Fruit fly (Drosophila melanogaster): ENCODE measurements around the gene Tsf1.

Tsf1 gene

dm6 chrX:18405567-18406059 lies 18.7 kb downstream of the Tsf1 start (continued):
- TF ChIP-seq CG11902 (GFP tag; optimal IDR thresholded peaks at IDR 0.05) = no peak
- TF ChIP-seq dac (GFP tag; optimal IDR thresholded peaks at IDR 0.05) = peak; percentile 55
- TF ChIP-seq CG10631 (GFP tag; optimal IDR thresholded peaks at IDR 0.05) = peak; percentile 31
- no peak for TF ChIP-seq fd85E (GFP tag; optimal IDR thresholded peaks at IDR 0.05)
- peak; percentile 19 for TF ChIP-seq CG3919 (GFP tag; optimal IDR thresholded peaks at IDR 0.05)
- peak; percentile 79 for TF ChIP-seq Eip78C (GFP tag)
- TF ChIP-seq CG11294 (GFP tag; IDR thresholded peaks at IDR 0.05) = peak; percentile 22; the same call in 1 of the 2 replicates
- TF ChIP-seq vri (GFP tag; optimal IDR thresholded peaks at IDR 0.05) = no peak
- TF ChIP-seq Sox14 (GFP tag; optimal IDR thresholded peaks at IDR 0.05) = peak; percentile 36
- no peak for TF ChIP-seq dsx (GFP tag; optimal IDR thresholded peaks at IDR 0.05; ENCODE audit: poor library complexity, severe bottlenecking)
- peak; percentile 72 for TF ChIP-seq CG6276 (GFP tag; optimal IDR thresholded peaks at IDR 0.05)
- TF ChIP-seq CG6792 (GFP tag; optimal IDR thresholded peaks at IDR 0.05) = no peak
- peak; percentile 59 for TF ChIP-seq pdm3 (GFP tag; optimal IDR thresholded peaks at IDR 0.05)
- TF ChIP-seq CG34406 (GFP tag; optimal IDR thresholded peaks at IDR 0.05) = no peak
- TF ChIP-seq svp (GFP tag) = peak; percentile 41
- no peak for TF ChIP-seq CG31627 (GFP tag; optimal IDR thresholded peaks at IDR 0.05)
- peak; percentile 2 for TF ChIP-seq topi (GFP tag; optimal IDR thresholded peaks at IDR 0.05)

dm6 chrX:18406593-18407393 lies 19.9 kb downstream of the Tsf1 start:
- TF ChIP-seq CG6276 (GFP tag; optimal IDR thresholded peaks at IDR 0.05) (no peak), CG34406 (GFP tag; optimal IDR thresholded peaks at IDR 0.05) (no peak), pdm3 (GFP tag; optimal IDR thresholded peaks at IDR 0.05) (no peak), eg (GFP tag; IDR thresholded peaks at IDR 0.05) (no peak), CG32006 (GFP tag; optimal IDR thresholded peaks at IDR 0.05) (peak; percentile 28), CG10631 (GFP tag; optimal IDR thresholded peaks at IDR 0.05) (no peak), Ets96B (tag; optimal IDR thresholded peaks at IDR 0.05) (no peak), CG15336 (GFP tag; IDR thresholded peaks at IDR 0.05) (no peak), OdsH (GFP tag; optimal IDR thresholded peaks at IDR 0.05) (no peak), Eip93F (GFP tag; optimal IDR thresholded peaks at IDR 0.05) (no peak), salr (GFP tag; optimal IDR thresholded peaks at IDR 0.05) (no peak), CG6792 (GFP tag; optimal IDR thresholded peaks at IDR 0.05) (no peak), Eip78C (GFP tag) (peak; percentile 28), Sox14 (GFP tag; optimal IDR thresholded peaks at IDR 0.05) (no peak), fd85E (GFP tag; optimal IDR thresholded peaks at IDR 0.05) (no peak), CG16779 (tag; optimal IDR thresholded peaks at IDR 0.05) (no peak), CG11294 (GFP tag; IDR thresholded peaks at IDR 0.05) (no peak), ss (GFP tag; optimal IDR thresholded peaks at IDR 0.05) (no peak), CG6808 (GFP tag; optimal IDR thresholded peaks at IDR 0.05) (no peak), achi (GFP tag; optimal IDR thresholded peaks at IDR 0.05) (no peak), net (GFP tag; optimal IDR thresholded peaks at IDR 0.05) (no peak), svp (GFP tag) (peak; percentile 61), CG3919 (GFP tag; optimal IDR thresholded peaks at IDR 0.05) (no peak), lz (GFP tag; optimal IDR thresholded peaks at IDR 0.05) (no peak)

dm6 chrX:18407394-18407721 lies 20.5 kb downstream of the Tsf1 start:
- peak; percentile 17 for TF ChIP-seq CG8632 (GFP tag; optimal IDR thresholded peaks at IDR 0.05)
- no peak for TF ChIP-seq CG34406 (GFP tag; optimal IDR thresholded peaks at IDR 0.05)
- peak; percentile 63; the same call in 1 of the 2 replicates for TF ChIP-seq CG15336 (GFP tag; IDR thresholded peaks at IDR 0.05)
- TF ChIP-seq Hr4 (GFP tag; optimal IDR thresholded peaks at IDR 0.05) = peak; percentile 30
- TF ChIP-seq lz (GFP tag; optimal IDR thresholded peaks at IDR 0.05) = no peak
- TF ChIP-seq Blimp-1 (GFP tag; optimal IDR thresholded peaks at IDR 0.05) = no peak
- no peak for TF ChIP-seq CG6854 (GFP tag; optimal IDR thresholded peaks at IDR 0.05)
- TF ChIP-seq Ets96B (tag; optimal IDR thresholded peaks at IDR 0.05) = peak; percentile 10
- TF ChIP-seq CG8119 (GFP tag; IDR thresholded peaks at IDR 0.05) = 0 out of 3 replicates have a peak, but pooled peaks have one; percentile 34
- peak; percentile 59 for TF ChIP-seq Eip78C (GFP tag)
- TF ChIP-seq OdsH (GFP tag; optimal IDR thresholded peaks at IDR 0.05) = peak; percentile 20
- TF ChIP-seq cyc (GFP tag; optimal IDR thresholded peaks at IDR 0.05) = no peak
- no peak for TF ChIP-seq Lpt (GFP tag; optimal IDR thresholded peaks at IDR 0.05)
- TF ChIP-seq ss (GFP tag; optimal IDR thresholded peaks at IDR 0.05) = no peak
- TF ChIP-seq CG11294 (GFP tag; IDR thresholded peaks at IDR 0.05) = no peak
- no peak for TF ChIP-seq Hr39 (GFP tag; optimal IDR thresholded peaks at IDR 0.05)
- peak; percentile 15 for TF ChIP-seq svp (GFP tag)
- TF ChIP-seq Gug (GFP tag; IDR thresholded peaks at IDR 0.05) = peak; percentile 20; the same call in 1 of the 2 replicates
- no peak for TF ChIP-seq CG4318 (GFP tag; optimal IDR thresholded peaks at IDR 0.05)
- TF ChIP-seq acj6 (GFP tag; optimal IDR thresholded peaks at IDR 0.05) = no peak
- TF ChIP-seq vri (GFP tag; optimal IDR thresholded peaks at IDR 0.05) = no peak
- TF ChIP-seq CG31627 (GFP tag; optimal IDR thresholded peaks at IDR 0.05) = no peak
- no peak for TF ChIP-seq CG6163 (GFP tag; IDR thresholded peaks at IDR 0.05)
- no peak for TF ChIP-seq fd85E (GFP tag; optimal IDR thresholded peaks at IDR 0.05)
- TF ChIP-seq CG32006 (GFP tag; optimal IDR thresholded peaks at IDR 0.05) = peak; percentile 49
- no peak for TF ChIP-seq esn (GFP tag; optimal IDR thresholded peaks at IDR 0.05)
- TF ChIP-seq eg (GFP tag; IDR thresholded peaks at IDR 0.05) = peak; percentile 53; the same call in 1 of the 3 replicates
- TF ChIP-seq dac (GFP tag; optimal IDR thresholded peaks at IDR 0.05) = no peak
